Worm (Caenorhabditis elegans) whole organism, dauer: ENCODE data around the gene ttr-33.

Experiments used
- unc-62 ChIP-seq: sonication (generic microtip); optimal IDR thresholded peaks from 2 replicates; lab custom pipeline; 2017; ENCODE audit warnings: missing biosample characterization, missing genetic modification reagents, missing genetic modification characterization

ttr-33 gene

DNA sequence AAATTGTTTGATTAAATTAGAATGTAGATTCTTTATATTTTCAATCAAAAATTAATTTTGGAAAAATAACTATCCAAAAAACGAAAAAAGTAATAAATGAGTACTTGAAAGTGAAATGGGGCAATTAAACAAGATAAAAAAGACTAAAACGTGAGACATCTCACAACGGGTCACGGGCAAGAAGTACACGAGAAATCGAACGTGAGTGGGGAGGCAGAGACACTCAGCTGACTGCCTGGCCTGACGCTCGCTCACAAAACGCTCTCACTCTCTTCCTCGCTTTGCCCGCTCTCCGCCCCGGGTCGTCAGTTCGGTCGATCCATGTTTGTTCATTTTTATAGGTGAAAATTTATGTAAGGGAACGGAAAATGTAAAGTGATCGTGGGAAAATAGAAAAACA, 10.5 kb upstream of the ttr-33 start:
- TF ChIP-seq unc-62 (GFP tag; lab: Kevin White, UChicago) = no peak

DNA sequence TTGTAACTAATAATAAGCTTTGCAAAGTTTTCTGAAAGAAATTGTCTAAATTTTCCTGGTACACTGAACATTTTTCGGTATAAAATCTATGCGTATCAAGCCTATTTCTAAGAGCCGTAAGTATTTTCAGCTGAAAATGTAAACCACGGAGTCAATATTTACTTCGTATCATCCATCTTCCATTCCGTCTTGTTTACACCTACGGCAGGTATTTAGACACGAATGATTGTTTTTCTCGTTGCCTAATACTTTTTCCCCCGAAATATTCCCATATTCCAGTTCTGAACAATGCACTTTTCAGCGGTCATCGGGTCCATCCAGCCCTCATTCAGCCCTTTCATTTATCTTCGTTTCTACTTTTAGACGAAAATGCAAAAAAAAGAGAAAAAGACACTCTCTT, 10.0 kb upstream of the ttr-33 start:
- TF ChIP-seq unc-62 (GFP tag; lab: Kevin White, UChicago) = no peak

DNA sequence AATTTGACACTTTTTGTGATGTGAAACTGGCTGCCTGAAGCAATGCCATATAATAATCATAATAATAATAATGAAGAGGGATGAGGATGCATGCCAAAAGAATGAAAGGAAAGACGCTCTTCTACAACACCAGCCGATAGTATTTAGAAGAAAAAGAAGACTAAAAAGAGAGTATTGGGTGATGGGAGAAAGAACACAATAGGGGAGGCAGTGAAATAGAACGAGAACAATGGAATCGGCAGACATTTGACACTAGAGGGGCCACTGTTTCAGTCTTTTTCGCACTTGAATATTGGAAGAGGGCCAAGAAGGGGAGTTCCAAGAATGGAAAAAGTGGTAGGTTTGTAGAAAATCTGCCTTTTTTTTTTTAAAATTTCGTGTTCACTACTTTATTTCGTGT, 9.5 kb upstream of the ttr-33 start, which contains the start of gene memo-1:
Gene memo-1 (minus strand): TSS at position 2 of the 400 bp plus-strand sequence.
- TF ChIP-seq unc-62 (GFP tag; lab: Kevin White, UChicago) = no peak

- no peak for TF ChIP-seq unc-62 (GFP tag; lab: Kevin White, UChicago)
These were observed 4.5 kb upstream of the ttr-33 start, which contains the start of gene grd-8 for ce11 chrV:7842228-7842627. TSS of gene grd-8 (plus strand) at chrV:7842528.

ce11 chrV:7839485-7839884, 1.8 kb upstream of the ttr-33 start, which contains the start of gene C37C3.12:
TSS of gene C37C3.12 (minus strand) at chrV:7839585.
- no peak for TF ChIP-seq unc-62 (GFP tag; lab: Kevin White, UChicago)

DNA sequence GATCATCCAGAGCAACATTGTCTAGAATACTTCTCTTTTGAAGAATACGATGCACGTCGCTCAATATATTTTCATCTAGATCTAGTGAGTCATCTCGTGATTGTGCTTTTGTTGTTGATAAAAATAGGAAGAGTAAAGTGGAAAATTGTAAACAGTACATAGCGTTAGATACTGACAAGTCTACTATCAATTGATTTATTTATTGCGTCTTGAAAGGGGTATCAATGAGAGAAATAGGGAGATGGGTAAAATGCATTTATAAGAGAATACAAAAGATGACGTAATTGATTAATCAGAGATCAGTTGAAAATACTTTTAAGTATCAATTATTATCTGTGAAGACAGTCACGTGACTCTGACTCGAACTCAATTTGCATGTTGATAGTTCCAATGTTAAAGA, 798 bp downstream of the ttr-33 start, which contains the start of gene txt-5:
Gene txt-5 (minus strand): TSS at position 224 of the 400 bp plus-strand sequence.
- TF ChIP-seq unc-62 (GFP tag; lab: Kevin White, UChicago) = no peak

- no peak for TF ChIP-seq unc-62 (GFP tag; lab: Kevin White, UChicago)
These were observed 6.8 kb downstream of the ttr-33 start for ce11 chrV:7830952-7831351.

DNA sequence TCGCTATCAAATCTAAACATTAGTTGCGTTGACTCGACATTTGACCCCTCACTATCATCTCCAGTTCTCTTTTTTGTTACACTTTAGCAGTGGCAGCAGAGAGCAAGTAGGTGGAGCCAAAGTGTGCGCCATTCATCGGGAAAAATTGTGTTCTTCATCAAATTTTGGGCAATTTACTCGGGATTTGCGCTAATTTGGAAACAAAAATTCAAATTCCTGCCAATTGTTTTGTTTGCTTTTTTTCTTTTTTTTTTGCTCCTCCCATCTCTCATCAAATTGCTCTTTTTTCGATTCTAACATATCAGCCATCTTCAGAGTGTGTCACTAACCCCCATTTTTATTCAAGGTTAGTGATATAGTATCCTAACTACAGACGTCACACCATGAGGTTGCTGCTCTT, 10.8 kb downstream of the ttr-33 start, which contains the start of gene mig-6:
Gene mig-6 (plus strand): TSS at position 301 of the 400 bp plus-strand sequence.
- TF ChIP-seq unc-62 (GFP tag; lab: Kevin White, UChicago) = no peak

ce11 chrV:7826362-7826761, 11.3 kb downstream of the ttr-33 start:
- TF ChIP-seq unc-62 (GFP tag; lab: Kevin White, UChicago) = no peak

DNA sequence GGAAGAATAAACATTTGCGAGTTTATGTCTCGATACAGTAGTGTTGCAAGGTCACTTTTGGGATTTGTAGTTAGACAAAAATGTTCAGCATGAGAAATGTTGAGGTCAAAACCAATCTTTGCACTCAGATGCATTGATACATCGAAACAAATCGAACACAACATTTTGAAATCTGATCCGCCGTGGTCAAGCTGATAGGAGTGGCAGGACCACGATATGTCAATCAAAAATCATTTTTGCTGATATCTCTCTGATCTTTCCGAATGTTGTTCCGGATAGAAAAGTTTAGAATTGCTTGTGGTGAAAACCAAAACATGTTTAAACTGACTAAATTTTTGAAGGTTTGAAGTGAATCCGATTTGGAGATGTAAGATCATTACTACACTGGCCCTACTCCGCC, 11.9 kb downstream of the ttr-33 start:
- TF ChIP-seq unc-62 (GFP tag; lab: Kevin White, UChicago) = no peak

DNA sequence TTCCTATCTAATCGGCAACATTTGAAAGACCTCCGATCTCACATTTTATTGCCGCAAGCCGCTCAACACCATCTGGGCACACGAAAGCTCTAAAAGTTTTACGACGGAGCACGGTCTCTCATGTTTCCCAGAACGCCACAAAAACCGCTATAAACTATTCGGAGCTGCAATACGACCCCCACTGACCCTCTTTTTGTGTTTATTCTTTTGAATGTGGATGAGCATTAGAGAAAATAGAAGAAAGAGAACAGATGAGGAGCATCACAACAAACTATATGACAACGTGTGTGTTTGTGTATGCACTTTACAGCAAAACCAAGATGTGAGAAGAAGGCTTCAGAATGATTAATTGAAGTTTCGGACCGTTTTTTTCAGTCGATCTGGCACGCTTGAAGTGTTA, 13.6 kb downstream of the ttr-33 start:
- no peak for TF ChIP-seq unc-62 (GFP tag; lab: Kevin White, UChicago)

DNA sequence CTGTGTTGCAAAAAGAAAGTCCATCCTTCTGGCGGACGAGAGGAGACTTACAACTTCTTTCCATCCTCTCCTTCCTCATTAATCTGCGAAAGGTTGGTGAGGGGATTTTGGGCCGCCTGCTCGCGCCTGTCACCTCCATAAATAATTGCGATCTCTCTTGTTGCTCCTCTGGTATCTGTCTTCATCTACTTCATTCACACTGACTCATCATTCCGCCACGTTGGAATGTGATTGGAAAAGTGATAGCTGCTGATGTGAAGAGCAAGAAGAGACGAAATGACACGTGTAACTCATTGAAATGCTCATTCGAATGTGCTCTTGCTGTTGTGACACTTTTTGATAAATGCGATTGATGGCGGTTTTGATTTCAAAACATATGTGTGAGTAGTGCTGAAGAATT, 15.1 kb downstream of the ttr-33 start:
- no peak for TF ChIP-seq unc-62 (GFP tag; lab: Kevin White, UChicago)

DNA sequence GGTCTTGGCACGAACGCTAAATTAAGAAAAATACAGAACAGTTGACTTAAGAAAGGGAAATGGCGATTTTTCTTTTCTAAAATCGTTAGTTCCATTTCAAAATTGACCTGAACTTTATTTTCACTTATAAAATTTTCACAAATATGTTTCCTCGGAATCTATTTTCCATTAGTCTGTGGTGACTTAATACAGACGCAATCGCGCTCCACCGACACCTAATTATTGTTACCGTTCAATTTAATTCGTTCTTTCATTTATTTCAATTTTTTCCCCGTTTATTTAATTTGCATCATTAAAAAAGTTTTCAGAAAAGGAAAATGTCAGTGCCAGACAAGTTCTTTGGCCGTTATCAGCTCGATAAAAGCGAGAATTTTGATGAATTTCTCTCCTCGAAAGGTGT, 17.4 kb downstream of the ttr-33 start, which contains the start of gene lbp-4:
Gene lbp-4 (plus strand): TSS at position 309 of the 400 bp plus-strand sequence.
- TF ChIP-seq unc-62 (GFP tag; lab: Kevin White, UChicago) = no peak

- TF ChIP-seq unc-62 (GFP tag; lab: Kevin White, UChicago) = no peak
These were observed 18.1 kb downstream of the ttr-33 start for ce11 chrV:7819585-7819984.

ce11 chrV:7816486-7816885, 21.2 kb downstream of the ttr-33 start:
- TF ChIP-seq unc-62 (GFP tag; lab: Kevin White, UChicago) = no peak

ce11 chrV:7814601-7815000, 23.1 kb downstream of the ttr-33 start, which contains the start of gene ZK742.6:
TSS of gene ZK742.6 (minus strand) at chrV:7814942.
- TF ChIP-seq unc-62 (GFP tag; lab: Kevin White, UChicago) = no peak

- TF ChIP-seq unc-62 (GFP tag; lab: Kevin White, UChicago) = no peak
These were observed 26.0 kb downstream of the ttr-33 start, which contains the start of gene ZK742.4 for ce11 chrV:7811758-7812157. TSS of gene ZK742.4 (minus strand) at chrV:7811792.
